Worm (Caenorhabditis elegans): ENCODE results near the gene sdz-35.

DNA sequence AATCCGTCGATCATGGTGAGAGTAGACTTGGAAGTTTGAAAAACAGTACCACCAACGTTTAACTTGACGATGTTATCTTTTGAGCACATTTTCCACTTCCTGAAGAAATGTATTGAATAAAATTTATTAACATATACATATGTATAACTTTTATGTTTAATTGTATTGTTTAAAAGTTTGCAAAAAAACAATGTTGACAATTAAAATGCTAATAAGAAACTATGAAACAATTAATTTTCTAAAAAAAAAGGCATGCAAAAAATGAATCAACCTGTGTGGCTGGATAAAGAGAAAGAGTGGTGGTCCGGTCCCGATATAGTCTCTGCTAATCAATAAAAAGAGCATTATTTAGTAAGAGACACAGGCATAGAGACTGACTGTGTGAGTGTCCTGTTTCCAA lies 26.1 kb upstream of the sdz-35 start, which contains the start of gene C17F4.8:
- TF ChIP-seq ceh-16 (tag; optimal IDR thresholded peaks at IDR 0.05) (no peak), nhr-77 (tag; optimal IDR thresholded peaks at IDR 0.05) (no peak), nhr-12 (tag; optimal IDR thresholded peaks at IDR 0.05) (no peak), nhr-11 (tag; optimal IDR thresholded peaks at IDR 0.05) (no peak), dmd-4 (tag; optimal IDR thresholded peaks at IDR 0.05) (no peak), mdl-1 (tag; optimal IDR thresholded peaks at IDR 0.05) (no peak), unc-39 (tag; optimal IDR thresholded peaks at IDR 0.05) (no peak), lsy-2 (tag; optimal IDR thresholded peaks at IDR 0.05) (no peak)

All from whole organism, L2 larva.